Worm (Caenorhabditis elegans) whole organism, L4 larva: ENCODE measurements around the gene K01A11.3.
A peak's percentile ranks its signal among the peaks of the same experiment; 100 is the strongest.

Source experiments
- F49E8.2 ChIP-seq: sonication (generic microtip); optimal IDR thresholded peaks from 2 replicates; lab custom pipeline; 2016; ENCODE audit warnings: missing compliant biosample characterization, mild to moderate bottlenecking, missing genetic modification characterization, borderline replicate concordance
- T26A8.4 ChIP-seq: fragments of 200-800 bp; sonication (Bioruptor generic); IDR thresholded peaks from 2 replicates; pipeline ENCODE4 v1.3.6; 2022; ENCODE audit warnings: missing genetic modification characterization, missing compliant biosample characterization
- Y48G9A.11 ChIP-seq: fragments of 200-800 bp; sonication (Bioruptor generic); IDR thresholded peaks from 2 replicates; pipeline ENCODE4 v1.3.6; 2022; ENCODE audit warnings: missing genetic modification reagents, missing genetic modification characterization, missing compliant biosample characterization
- ZK337.2 ChIP-seq: fragments of 200-800 bp; sonication (Bioruptor generic); IDR thresholded peaks from 2 replicates; pipeline ENCODE4 v1.3.6; 2022; ENCODE audit warnings: missing genetic modification reagents, missing genetic modification characterization, missing compliant biosample characterization
- ZK546.5 ChIP-seq, 2 experiments: sonication (generic microtip); optimal IDR thresholded peaks; 2 replicates each; lab custom pipeline; 2017; ENCODE audit warnings: missing biosample characterization in 2 of 2, missing genetic modification characterization in 2 of 2
- aha-1 ChIP-seq: fragments of 150-350 bp; peaks from one replicate; lab custom pipeline; 2014; ENCODE audit warnings: missing biosample characterization, missing genetic modification characterization
- ceh-20 ChIP-seq: fragments of 200-800 bp; sonication (Bioruptor generic); IDR thresholded peaks from 2 replicates; pipeline ENCODE4 v1.3.6; 2022; ENCODE audit warnings: missing genetic modification reagents, missing genetic modification characterization, missing compliant biosample characterization
- ceh-44 ChIP-seq: fragments of 200-800 bp; sonication (Bioruptor generic); IDR thresholded peaks from 2 replicates; pipeline ENCODE4 v1.3.6; 2022; ENCODE audit warnings: missing genetic modification reagents, missing genetic modification characterization, missing compliant biosample characterization
- ceh-82 ChIP-seq: sonication (generic microtip); optimal IDR thresholded peaks from 2 replicates; lab custom pipeline; 2017; ENCODE audit warnings: missing biosample characterization, missing genetic modification characterization
- cey-2 ChIP-seq: sonication (generic microtip); optimal IDR thresholded peaks from 3 replicates; lab custom pipeline; 2017; ENCODE audit warnings: missing genetic modification characterization, mild to moderate bottlenecking, missing compliant biosample characterization, antibody characterized with exemption, borderline replicate concordance; ENCODE audit not compliant: insufficient read depth
- ctbp-1 ChIP-seq: fragments of 200-800 bp; sonication (Bioruptor generic); IDR thresholded peaks from 2 replicates; pipeline ENCODE4 v1.3.6; 2022; ENCODE audit warnings: missing genetic modification reagents, missing genetic modification characterization, missing compliant biosample characterization
- daf-16 ChIP-seq, 3 experiments: sonication (generic microtip); optimal IDR thresholded peaks; 2 replicates each; lab custom pipeline; 2016 to 2017; ENCODE audit warnings: missing genetic modification characterization in 3 of 3, missing genetic modification reagents in 3 of 3, mild to moderate bottlenecking in 2 of 3, missing compliant biosample characterization in 2 of 3, missing biosample characterization in 1 of 3, moderate library complexity in 1 of 3
- daf-8 ChIP-seq: fragments of 200-800 bp; sonication (Bioruptor generic); IDR thresholded peaks from 2 replicates; pipeline ENCODE4 v1.3.6; 2022; ENCODE audit warnings: missing genetic modification characterization, missing compliant biosample characterization
- dmd-6 ChIP-seq: fragments of 200-800 bp; sonication (Bioruptor generic); IDR thresholded peaks from 2 replicates; pipeline ENCODE4 v1.3.6; 2022; ENCODE audit warnings: missing genetic modification reagents, missing genetic modification characterization, missing compliant biosample characterization
- dpl-1 ChIP-seq: fragments of 150-350 bp; optimal IDR thresholded peaks from 2 replicates; lab custom pipeline; 2014; ENCODE audit warnings: missing biosample characterization, missing genetic modification reagents, missing genetic modification characterization
- dve-1 ChIP-seq: sonication (generic microtip); optimal IDR thresholded peaks from 2 replicates; lab custom pipeline; 2017; ENCODE audit warnings: antibody characterized with exemption, mild to moderate bottlenecking, missing genetic modification characterization, missing compliant biosample characterization; ENCODE audit not compliant: insufficient read depth
- egl-43 ChIP-seq: fragments of 200-800 bp; sonication (Bioruptor generic); IDR thresholded peaks from 2 replicates; pipeline ENCODE4 v1.3.6; 2022; ENCODE audit warnings: missing genetic modification reagents, missing genetic modification characterization, missing compliant biosample characterization
- gei-8 ChIP-seq: fragments of 200-800 bp; sonication (Bioruptor generic); optimal IDR thresholded peaks from 2 replicates; lab custom pipeline; 2018; ENCODE audit warnings: mild to moderate bottlenecking, missing genetic modification characterization, missing compliant biosample characterization
- hif-1 ChIP-seq, 2 experiments: sonication (generic microtip); optimal IDR thresholded peaks; 2 replicates each; lab custom pipeline; 2016 to 2017; ENCODE audit warnings: missing compliant biosample characterization in 2 of 2, missing genetic modification characterization in 2 of 2, missing genetic modification reagents in 2 of 2, missing genotype in 2 of 2, mild to moderate bottlenecking in 1 of 2
- hlh-11 ChIP-seq: fragments of 200-800 bp; sonication (Bioruptor generic); optimal IDR thresholded peaks from 2 replicates; lab custom pipeline; 2018; ENCODE audit warnings: mild to moderate bottlenecking, missing genetic modification characterization, missing compliant biosample characterization
- hlh-30 ChIP-seq: sonication (generic microtip); optimal IDR thresholded peaks from 2 replicates; lab custom pipeline; 2017; ENCODE audit warnings: antibody characterized with exemption, mild to moderate bottlenecking, missing genetic modification characterization, missing compliant biosample characterization; ENCODE audit not compliant: insufficient read depth
- hmg-1.1 ChIP-seq: fragments of 200-800 bp; sonication (Bioruptor generic); IDR thresholded peaks from 2 replicates; pipeline ENCODE4 v1.3.6; 2022; ENCODE audit warnings: missing genetic modification reagents, missing genetic modification characterization, missing compliant biosample characterization
- lin-38 ChIP-seq: fragments of 200-800 bp; sonication (Bioruptor generic); IDR thresholded peaks from 2 replicates; pipeline ENCODE4 v1.3.6; 2022; ENCODE audit warnings: missing genetic modification reagents, missing genetic modification characterization, missing compliant biosample characterization
- lir-3 ChIP-seq: sonication (generic microtip); optimal IDR thresholded peaks from 2 replicates; lab custom pipeline; 2016; ENCODE audit warnings: mild to moderate bottlenecking, missing genetic modification characterization, missing compliant biosample characterization
- madf-5 ChIP-seq, 2 experiments: fragments of 200-800 bp; sonication (Bioruptor generic); IDR thresholded peaks; 2 replicates each; pipeline ENCODE4 v1.3.6; 2022; ENCODE audit warnings: missing compliant biosample characterization in 2 of 2, missing genetic modification characterization in 2 of 2
- madf-9 ChIP-seq: fragments of 200-800 bp; sonication (Bioruptor generic); conservative IDR thresholded peaks from 2 replicates; pipeline ENCODE4 v1.3.6; 2022; ENCODE audit warnings: missing genetic modification reagents, missing genetic modification characterization, missing compliant biosample characterization
- mdl-1 ChIP-seq, 2 experiments: fragments of 150-350 bp in 1 of 2; sonication (generic microtip) in 1 of 2; optimal IDR thresholded peaks; 2 replicates each; lab custom pipeline; 2014 to 2017; ENCODE audit warnings: missing biosample characterization in 2 of 2, missing genetic modification characterization in 2 of 2
- mep-1 ChIP-seq: fragments of 150-350 bp; sonication (generic microtip); optimal IDR thresholded peaks from 3 replicates; lab custom pipeline; 2014; ENCODE audit warnings: missing biosample characterization, missing genetic modification characterization
- nhr-10 ChIP-seq: fragments of 150-350 bp; optimal IDR thresholded peaks from 2 replicates; lab custom pipeline; 2014; ENCODE audit warnings: missing biosample characterization, missing genetic modification characterization
- nhr-11 ChIP-seq: fragments of 150-350 bp; optimal IDR thresholded peaks from 2 replicates; lab custom pipeline; 2014; ENCODE audit warnings: missing biosample characterization, missing genetic modification characterization
- nhr-237 ChIP-seq: sonication (generic microtip); optimal IDR thresholded peaks from 2 replicates; lab custom pipeline; 2017; ENCODE audit warnings: missing biosample characterization, missing genetic modification characterization
- nhr-28 ChIP-seq: fragments of 150-350 bp; optimal IDR thresholded peaks from 2 replicates; lab custom pipeline; 2014; ENCODE audit warnings: missing biosample characterization, missing genetic modification characterization
- nhr-48 ChIP-seq: sonication (generic microtip); optimal IDR thresholded peaks from 2 replicates; lab custom pipeline; 2016; ENCODE audit warnings: mild to moderate bottlenecking, missing genetic modification characterization, missing compliant biosample characterization
- nhr-6 ChIP-seq: fragments of 150-350 bp; optimal IDR thresholded peaks from 2 replicates; lab custom pipeline; 2014; ENCODE audit warnings: missing biosample characterization, missing genetic modification characterization
- nhr-76 ChIP-seq: fragments of 150-350 bp; optimal IDR thresholded peaks from 2 replicates; lab custom pipeline; 2014; ENCODE audit warnings: missing biosample characterization, missing genetic modification characterization
- pha-4 ChIP-seq, 2 experiments: fragments of 150-350 bp in 1 of 2; fragments of 200-800 bp in 1 of 2; sonication (Bioruptor generic) in 1 of 2; IDR thresholded peaks in 1 of 2; optimal IDR thresholded peaks in 1 of 2; 2 replicates each; pipeline versions ENCODE4 v1.3.6 to Lab custom; 2014 to 2022; ENCODE audit warnings: missing genetic modification characterization in 2 of 2, missing genetic modification reagents in 2 of 2, missing biosample characterization in 1 of 2, missing compliant biosample characterization in 1 of 2
- php-3 ChIP-seq: fragments of 200-800 bp; sonication (Bioruptor generic); IDR thresholded peaks from 2 replicates; pipeline ENCODE4 v1.3.6; 2022; ENCODE audit warnings: missing genetic modification reagents, missing genetic modification characterization, missing compliant biosample characterization
- pqm-1 ChIP-seq: sonication (generic microtip); optimal IDR thresholded peaks from 2 replicates; lab custom pipeline; 2017; ENCODE audit warnings: missing biosample characterization, missing genetic modification characterization
- rbr-2 ChIP-seq: sonication (generic microtip); optimal IDR thresholded peaks from 2 replicates; lab custom pipeline; 2016; ENCODE audit warnings: missing genotype, missing genetic modification characterization, missing compliant biosample characterization
- set-16 ChIP-seq: fragments of 200-800 bp; sonication (Bioruptor generic); IDR thresholded peaks from 2 replicates; pipeline ENCODE4 v1.3.6; 2022; ENCODE audit warnings: missing genetic modification reagents, missing genetic modification characterization, missing compliant biosample characterization
- skn-1 ChIP-seq: fragments of 150-350 bp; optimal IDR thresholded peaks from 2 replicates; lab custom pipeline; 2014; ENCODE audit warnings: missing biosample characterization, missing genetic modification characterization
- spr-1 ChIP-seq: sonication (generic microtip); optimal IDR thresholded peaks from 2 replicates; lab custom pipeline; 2016; ENCODE audit warnings: mild to moderate bottlenecking, missing genetic modification characterization, missing compliant biosample characterization
- spr-3 ChIP-seq: fragments of 200-800 bp; sonication (Bioruptor generic); optimal IDR thresholded peaks from 2 replicates; lab custom pipeline; 2018; ENCODE audit warnings: mild to moderate bottlenecking, missing genetic modification characterization, missing compliant biosample characterization
- tra-1 ChIP-seq: fragments of 200-800 bp; sonication (Bioruptor generic); IDR thresholded peaks from 2 replicates; pipeline ENCODE4 v1.3.6; 2022; ENCODE audit warnings: missing genetic modification reagents, missing genetic modification characterization, missing compliant biosample characterization
- vab-7 ChIP-seq: fragments of 200-800 bp; sonication (Bioruptor generic); IDR thresholded peaks from 2 replicates; pipeline ENCODE4 v1.3.6; 2022; ENCODE audit warnings: missing genetic modification reagents, missing genetic modification characterization, missing compliant biosample characterization
- zag-1 ChIP-seq: fragments of 150-350 bp; optimal IDR thresholded peaks from 2 replicates; lab custom pipeline; 2014; ENCODE audit warnings: missing biosample characterization, missing genetic modification characterization
- zfp-3 ChIP-seq: fragments of 200-800 bp; sonication (Bioruptor generic); conservative IDR thresholded peaks from 2 replicates; pipeline ENCODE4 v1.3.6; 2022; ENCODE audit warnings: missing genetic modification reagents, missing genetic modification characterization, missing compliant biosample characterization
- zip-2 ChIP-seq: fragments of 150-350 bp; optimal IDR thresholded peaks from 2 replicates; lab custom pipeline; 2014; ENCODE audit warnings: missing biosample characterization, missing genetic modification characterization
- ztf-11 ChIP-seq: fragments of 150-350 bp; optimal IDR thresholded peaks from 2 replicates; lab custom pipeline; 2014; ENCODE audit warnings: missing biosample characterization, missing genetic modification characterization
- ztf-7 ChIP-seq: fragments of 150-350 bp; optimal IDR thresholded peaks from 2 replicates; lab custom pipeline; 2014; ENCODE audit warnings: missing biosample characterization, missing genetic modification characterization

The K01A11.3 gene

ce11 chrIII:3475014-3475413 lies 22.6 kb upstream of the K01A11.3 start:
- TF ChIP-seq cey-2: no peak
- no peak for TF ChIP-seq madf-9 (GFP tag; lab: Robert Waterston, UW)
- no peak for TF ChIP-seq daf-8
- TF ChIP-seq dmd-6 (GFP tag; lab: Robert Waterston, UW): peak; percentile 52; the same call in 1 of the 2 replicates
- TF ChIP-seq ZK337.2 (GFP tag; lab: Robert Waterston, UW): no peak
- no peak for TF ChIP-seq ceh-44
- no peak for TF ChIP-seq mep-1
- TF ChIP-seq ctbp-1: no peak
- no peak for TF ChIP-seq rbr-2 (tag; lab: Kevin White, UChicago)
- no peak for TF ChIP-seq pha-4 (GFP tag; IDR thresholded peaks at IDR 0.05; lab: Robert Waterston, UW)
- TF ChIP-seq pha-4 (tag; optimal IDR thresholded peaks at IDR 0.05; lab: Kevin White, UChicago): no peak
- TF ChIP-seq ztf-7 (tag; lab: Kevin White, UChicago): no peak
- TF ChIP-seq zfp-3 (GFP tag; lab: Robert Waterston, UW): no peak
- TF ChIP-seq nhr-11: no peak
- TF ChIP-seq nhr-10 (tag; lab: Kevin White, UChicago): no peak
- TF ChIP-seq zag-1 (tag; lab: Kevin White, UChicago): no peak
- no peak for TF ChIP-seq ztf-11 (tag; lab: Kevin White, UChicago)
- TF ChIP-seq spr-3: no peak
- TF ChIP-seq set-16 (GFP tag; lab: Robert Waterston, UW): no peak
- TF ChIP-seq hlh-11 (tag; lab: Kevin White, UChicago): peak; percentile 2
- no peak for TF ChIP-seq Y48G9A.11
- no peak for TF ChIP-seq daf-16 (GFP tag; optimal IDR thresholded peaks at IDR 0.05; lab: Kevin White, UChicago)
- peak; percentile 19 for TF ChIP-seq daf-16 (tag; optimal IDR thresholded peaks at IDR 0.05; lab: Kevin White, UChicago)
- no peak for TF ChIP-seq spr-1 (tag; lab: Kevin White, UChicago)
- TF ChIP-seq nhr-237: no peak
- TF ChIP-seq madf-5 (GFP tag; IDR thresholded peaks at IDR 0.05; lab: Robert Waterston, UW): no peak
- peak; percentile 64 for TF ChIP-seq dve-1 (tag; lab: Kevin White, UChicago)
- TF ChIP-seq skn-1: no peak
- TF ChIP-seq pqm-1: peak; percentile 58
- no peak for TF ChIP-seq mdl-1 (tag; optimal IDR thresholded peaks at IDR 0.05; lab: Kevin White, UChicago)
- peak; percentile 60 for TF ChIP-seq nhr-28 (tag; lab: Kevin White, UChicago)
- TF ChIP-seq ceh-20 (GFP tag; lab: Robert Waterston, UW): no peak
- TF ChIP-seq vab-7: no peak
- no peak for TF ChIP-seq ZK546.5 (tag; optimal IDR thresholded peaks at IDR 0.05; lab: Kevin White, UChicago)
- TF ChIP-seq egl-43: no peak
- TF ChIP-seq ceh-82 (tag; lab: Kevin White, UChicago): no peak
- TF ChIP-seq lin-38: no peak
- TF ChIP-seq php-3 (GFP tag; lab: Robert Waterston, UW): peak; percentile 60; the same call in 1 of the 2 replicates
- no peak for TF ChIP-seq hmg-1.1 (GFP tag; lab: Robert Waterston, UW)
- 0 out of 2 replicates have a peak, but pooled peaks have one; percentile 7 for TF ChIP-seq tra-1 (GFP tag; lab: Robert Waterston, UW)
- no peak for TF ChIP-seq gei-8 (GFP tag; lab: Kevin White, UChicago)

ce11 chrIII:3471403-3472053 lies 19.1 kb upstream of the K01A11.3 start, which contains the start of gene rsu-1:
Gene rsu-1, plus strand, starts transcription at chrIII:3472003.
- TF ChIP-seq aha-1 (tag; lab: Kevin White, UChicago) (peak; percentile 72), nhr-48 (tag; lab: Kevin White, UChicago) (peak; percentile 67), hif-1 (tag; optimal IDR thresholded peaks at IDR 0.05; lab: Kevin White, UChicago) (peak in 1 of 2 experiments; percentile 3), rbr-2 (tag; lab: Kevin White, UChicago) (peak; percentile 66), hlh-30 (tag; lab: Kevin White, UChicago) (peak; percentile 10), nhr-76 (tag; lab: Kevin White, UChicago) (no peak), dpl-1 (GFP tag; lab: Kevin White, UChicago) (peak; percentile 46), dmd-6 (GFP tag; lab: Robert Waterston, UW) (peak; percentile 63), zip-2 (tag; lab: Kevin White, UChicago) (no peak), F49E8.2 (tag; lab: Kevin White, UChicago) (no peak), madf-5 (GFP tag; IDR thresholded peaks at IDR 0.05; lab: Robert Waterston, UW) (no peak), nhr-11 (peak; percentile 4), nhr-6 (tag; lab: Kevin White, UChicago) (peak; percentile 43), T26A8.4 (GFP tag; lab: Robert Waterston, UW) (peak; percentile 47), pha-4 (GFP tag; IDR thresholded peaks at IDR 0.05; lab: Robert Waterston, UW) (no peak), pha-4 (tag; optimal IDR thresholded peaks at IDR 0.05; lab: Kevin White, UChicago) (peak; percentile 41), daf-16 (GFP tag; optimal IDR thresholded peaks at IDR 0.05; lab: Kevin White, UChicago) (peak in 1 of 2 experiments; percentile 8), daf-16 (tag; optimal IDR thresholded peaks at IDR 0.05; lab: Kevin White, UChicago) (peak; percentile 49), lir-3 (tag; lab: Kevin White, UChicago) (no peak)
